Worm (Caenorhabditis elegans) whole organism, L2 larva: Measurements from ENCODE around the gene pgm-1.
A peak's percentile ranks its signal among the peaks of the same experiment; 100 is the strongest.

Source experiments
- C34F6.9 ChIP-seq: fragments of 150-350 bp; optimal IDR thresholded peaks from 2 replicates; lab custom pipeline; 2014; ENCODE audit warnings: missing biosample characterization, missing genetic modification characterization
- F13H6.1 ChIP-seq: sonication (generic microtip); optimal IDR thresholded peaks from 2 replicates; lab custom pipeline; 2016; ENCODE audit warnings: missing genetic modification characterization, missing compliant biosample characterization
- ZK546.5 ChIP-seq: sonication (generic microtip); optimal IDR thresholded peaks from 2 replicates; lab custom pipeline; 2017; ENCODE audit warnings: missing biosample characterization, missing genetic modification characterization
- alr-1 ChIP-seq: fragments of 150-350 bp; optimal IDR thresholded peaks from 2 replicates; lab custom pipeline; 2014; ENCODE audit warnings: missing biosample characterization, missing genetic modification characterization
- aly-2 ChIP-seq: fragments of 150-350 bp; optimal IDR thresholded peaks from 2 replicates; lab custom pipeline; 2014; ENCODE audit warnings: missing biosample characterization, missing genetic modification characterization
- ama-1 ChIP-seq: fragments of 150-350 bp; optimal IDR thresholded peaks from 2 replicates; lab custom pipeline; 2018; ENCODE audit warnings: inconsistent platforms
- blmp-1 ChIP-seq: sonication (generic microtip); optimal IDR thresholded peaks from 2 replicates; lab custom pipeline; 2017; ENCODE audit warnings: missing genetic modification characterization, mild to moderate bottlenecking, missing compliant biosample characterization, antibody characterized with exemption, moderate library complexity; ENCODE audit not compliant: insufficient read depth
- crh-2 ChIP-seq: sonication (generic microtip); optimal IDR thresholded peaks from 2 replicates; lab custom pipeline; 2017; ENCODE audit warnings: missing biosample characterization, missing genetic modification characterization
- dmd-4 ChIP-seq: sonication (generic microtip); optimal IDR thresholded peaks from 2 replicates; lab custom pipeline; 2017; ENCODE audit warnings: missing biosample characterization, missing genetic modification characterization
- fos-1 ChIP-seq: fragments of 150-350 bp; optimal IDR thresholded peaks from 2 replicates; lab custom pipeline; 2014; ENCODE audit warnings: missing biosample characterization, missing genetic modification characterization
- gmeb-1 ChIP-seq: fragments of 150-350 bp; optimal IDR thresholded peaks from 2 replicates; lab custom pipeline; 2014; ENCODE audit warnings: missing biosample characterization, missing genetic modification characterization
- lin-11 ChIP-seq: fragments of 150-350 bp; sonication (generic microtip); optimal IDR thresholded peaks from 2 replicates; lab custom pipeline; 2014; ENCODE audit warnings: missing biosample characterization, missing genetic modification characterization, inconsistent platforms, mixed read lengths
- lin-13 ChIP-seq: fragments of 150-350 bp; optimal IDR thresholded peaks from 2 replicates; lab custom pipeline; 2014; ENCODE audit warnings: missing biosample characterization, missing genetic modification reagents, missing genetic modification characterization
- lsy-2 ChIP-seq, 2 experiments: fragments of 150-350 bp in 1 of 2; sonication (generic microtip) in 1 of 2; optimal IDR thresholded peaks; 2 replicates each; lab custom pipeline; 2014 to 2017; ENCODE audit warnings: missing biosample characterization in 2 of 2, missing genetic modification characterization in 2 of 2
- mab-5 ChIP-seq: fragments of 150-350 bp; optimal IDR thresholded peaks from 2 replicates; lab custom pipeline; 2014; ENCODE audit warnings: missing biosample characterization, missing genetic modification characterization
- nhr-10 ChIP-seq: sonication (generic microtip); optimal IDR thresholded peaks from 2 replicates; lab custom pipeline; 2017; ENCODE audit warnings: missing biosample characterization, missing genetic modification characterization
- nhr-11 ChIP-seq: fragments of 150-350 bp; optimal IDR thresholded peaks from 2 replicates; lab custom pipeline; 2014; ENCODE audit warnings: missing biosample characterization, missing genetic modification characterization
- nhr-12 ChIP-seq: fragments of 150-350 bp; optimal IDR thresholded peaks from 2 replicates; lab custom pipeline; 2014; ENCODE audit warnings: missing biosample characterization, missing genetic modification characterization
- nhr-129 ChIP-seq: fragments of 150-350 bp; optimal IDR thresholded peaks from 2 replicates; lab custom pipeline; 2014; ENCODE audit warnings: missing biosample characterization, missing genetic modification characterization
- nhr-21 ChIP-seq: fragments of 150-350 bp; optimal IDR thresholded peaks from 2 replicates; lab custom pipeline; 2014; ENCODE audit warnings: missing biosample characterization, missing genetic modification characterization
- nhr-23 ChIP-seq: fragments of 150-350 bp; optimal IDR thresholded peaks from 2 replicates; lab custom pipeline; 2014; ENCODE audit warnings: missing biosample characterization, missing genetic modification reagents, missing genetic modification characterization
- nhr-25 ChIP-seq: fragments of 150-350 bp; sonication (generic microtip); optimal IDR thresholded peaks from 3 replicates; lab custom pipeline; 2014; ENCODE audit warnings: missing biosample characterization, missing genetic modification characterization
- nhr-6 ChIP-seq: fragments of 150-350 bp; optimal IDR thresholded peaks from 2 replicates; lab custom pipeline; 2014; ENCODE audit warnings: missing biosample characterization, missing genetic modification characterization
- nhr-77 ChIP-seq: fragments of 150-350 bp; optimal IDR thresholded peaks from 2 replicates; lab custom pipeline; 2014; ENCODE audit warnings: missing biosample characterization, missing genetic modification characterization
- peb-1 ChIP-seq: fragments of 150-350 bp; optimal IDR thresholded peaks from 2 replicates; lab custom pipeline; 2014; ENCODE audit warnings: missing biosample characterization, missing genetic modification characterization
- sem-4 ChIP-seq: fragments of 150-350 bp; optimal IDR thresholded peaks from 2 replicates; lab custom pipeline; 2014; ENCODE audit warnings: missing biosample characterization, missing genetic modification reagents, missing genetic modification characterization
- skn-1 ChIP-seq: sonication (generic microtip); optimal IDR thresholded peaks from 2 replicates; lab custom pipeline; 2017; ENCODE audit warnings: missing biosample characterization, missing genetic modification characterization
- sma-3 ChIP-seq: sonication (generic microtip); optimal IDR thresholded peaks from 2 replicates; lab custom pipeline; 2016; ENCODE audit warnings: missing genetic modification reagents, missing genetic modification characterization, missing compliant biosample characterization
- sma-9 ChIP-seq, 2 experiments: fragments of 150-350 bp in 1 of 2; sonication (generic microtip) in 1 of 2; optimal IDR thresholded peaks; 2 replicates each; lab custom pipeline; 2014 to 2016; ENCODE audit warnings: missing genetic modification characterization in 2 of 2, mild to moderate bottlenecking in 1 of 2, missing biosample characterization in 1 of 2, missing compliant biosample characterization in 1 of 2, missing genetic modification reagents in 1 of 2, moderate library complexity in 1 of 2
- snpc-4 ChIP-seq: fragments of 150-350 bp; optimal IDR thresholded peaks from 2 replicates; lab custom pipeline; 2014; ENCODE audit warnings: missing biosample characterization, missing genetic modification characterization
- unc-55 ChIP-seq: fragments of 150-350 bp; sonication (generic microtip); optimal IDR thresholded peaks from 3 replicates; lab custom pipeline; 2014; ENCODE audit warnings: missing biosample characterization, missing genetic modification reagents, missing genetic modification characterization
- ztf-4 ChIP-seq: fragments of 150-350 bp; optimal IDR thresholded peaks from 2 replicates; lab custom pipeline; 2014; ENCODE audit warnings: missing biosample characterization, missing genetic modification characterization

The pgm-1 gene

DNA sequence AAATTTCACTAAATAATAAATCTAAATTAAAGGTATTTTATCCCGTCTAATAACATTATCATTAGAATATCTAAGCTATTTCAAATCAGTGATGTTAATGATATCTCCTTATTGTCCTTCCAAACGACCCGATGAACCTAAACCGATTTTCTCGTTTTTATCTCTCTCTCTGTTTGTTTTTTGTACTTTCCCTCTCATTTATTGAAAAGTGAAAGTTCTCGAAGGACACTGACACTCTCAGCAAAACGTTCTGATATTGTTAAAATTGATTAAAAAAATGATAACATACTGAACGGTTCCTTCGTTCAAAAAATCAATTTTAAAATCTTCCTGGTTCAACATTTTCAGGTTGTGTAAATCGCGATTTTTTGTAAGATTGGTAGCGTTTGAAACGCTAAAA, 13.1 kb upstream of the pgm-1 start, which contains the start of gene F11G11.13:
Gene F11G11.13 (minus strand): TSS at position 89 of the 400 bp plus-strand sequence.
- TF ChIP-seq aly-2 (tag; lab: Kevin White, UChicago) = no peak
- no peak for TF ChIP-seq nhr-12 (tag; lab: Kevin White, UChicago)
- TF ChIP-seq ZK546.5 = no peak
- TF ChIP-seq blmp-1 = peak; percentile 97
- TF ChIP-seq nhr-25 (tag; lab: Kevin White, UChicago) = peak; percentile 15
- no peak for TF ChIP-seq ama-1 (lab: Kevin White, UChicago)
- no peak for TF ChIP-seq nhr-11 (tag; lab: Kevin White, UChicago)
- no peak for TF ChIP-seq F13H6.1 (tag; lab: Kevin White, UChicago)
- no peak for TF ChIP-seq nhr-6 (tag; lab: Kevin White, UChicago)
- peak; percentile 33 for TF ChIP-seq sem-4 (tag; lab: Kevin White, UChicago)
- TF ChIP-seq nhr-23 (tag; lab: Kevin White, UChicago) = no peak
- TF ChIP-seq nhr-21 = peak; percentile 21
- TF ChIP-seq sma-3 (GFP tag; lab: Kevin White, UChicago) = no peak
- no peak for TF ChIP-seq nhr-10 (tag; lab: Kevin White, UChicago)
- TF ChIP-seq sma-9 (GFP tag; optimal IDR thresholded peaks at IDR 0.05; lab: Kevin White, UChicago) = peak; percentile 15
- TF ChIP-seq sma-9 (tag; optimal IDR thresholded peaks at IDR 0.05; lab: Kevin White, UChicago) = no peak
- no peak for TF ChIP-seq dmd-4 (tag; lab: Kevin White, UChicago)

DNA sequence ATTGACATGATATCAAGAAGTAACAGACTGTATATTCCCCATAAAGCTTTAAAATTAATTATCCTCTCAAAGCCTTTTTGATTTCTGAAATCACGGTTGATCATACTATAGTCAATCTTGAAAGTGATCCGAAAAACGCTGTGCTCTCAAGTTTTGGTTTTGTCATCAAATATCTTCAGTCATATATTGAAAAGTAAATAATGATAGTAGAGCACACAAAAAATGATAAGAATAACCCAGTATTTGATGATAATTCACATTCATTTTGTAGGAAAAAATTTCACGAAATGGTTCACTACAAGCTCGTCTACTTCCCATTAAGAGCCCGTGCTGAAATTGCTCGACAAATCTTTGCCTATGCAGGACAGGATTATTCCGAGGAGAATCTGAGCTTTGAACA, 9.6 kb upstream of the pgm-1 start, which contains the start of gene gst-6:
Gene gst-6 (plus strand): TSS at position 263 of the 400 bp plus-strand sequence.
- TF ChIP-seq lsy-2 (tag; optimal IDR thresholded peaks at IDR 0.05; lab: Kevin White, UChicago) (no peak), skn-1 (tag; lab: Kevin White, UChicago) (peak; percentile 46), fos-1 (peak; percentile 61)
- TF ChIP-seq, all 48 proteins: peak for 2

DNA sequence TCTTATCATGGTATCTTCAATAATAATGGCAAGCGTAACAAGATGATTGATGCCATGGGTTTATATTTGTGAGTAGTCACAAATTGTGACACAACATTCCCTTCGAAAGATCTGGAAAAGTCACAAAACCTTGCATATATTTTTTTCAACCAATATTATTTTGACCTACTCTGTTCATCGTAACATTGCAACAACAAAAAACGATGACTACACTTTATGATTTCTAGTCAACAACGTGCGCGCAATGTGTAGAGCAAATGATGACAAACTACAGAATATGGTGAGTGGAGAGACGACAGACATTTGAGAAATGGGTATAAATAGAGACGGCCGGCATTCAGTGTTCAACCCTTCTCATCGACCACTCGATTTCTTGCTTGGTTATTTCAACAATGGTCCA, 7.5 kb upstream of the pgm-1 start, which contains the start of gene gst-7:
Gene gst-7 (plus strand): TSS at position 336 of the 400 bp plus-strand sequence.
- TF ChIP-seq F13H6.1 (tag; lab: Kevin White, UChicago) (peak; percentile 23), skn-1 (tag; lab: Kevin White, UChicago) (peak; percentile 94), mab-5 (tag; lab: Kevin White, UChicago) (no peak), fos-1 (peak; percentile 64), alr-1 (no peak), C34F6.9 (peak; percentile 1), unc-55 (peak; percentile 15), ztf-4 (tag; lab: Kevin White, UChicago) (no peak), sma-9 (GFP tag; optimal IDR thresholded peaks at IDR 0.05; lab: Kevin White, UChicago) (peak; percentile 75), sma-9 (tag; optimal IDR thresholded peaks at IDR 0.05; lab: Kevin White, UChicago) (no peak), sma-3 (GFP tag; lab: Kevin White, UChicago) (peak; percentile 61), crh-2 (tag; lab: Kevin White, UChicago) (peak; percentile 21), nhr-129 (tag; lab: Kevin White, UChicago) (peak; percentile 26), nhr-25 (tag; lab: Kevin White, UChicago) (peak; percentile 62), gmeb-1 (tag; lab: Kevin White, UChicago) (peak; percentile 6), snpc-4 (no peak), nhr-6 (tag; lab: Kevin White, UChicago) (no peak)

DNA sequence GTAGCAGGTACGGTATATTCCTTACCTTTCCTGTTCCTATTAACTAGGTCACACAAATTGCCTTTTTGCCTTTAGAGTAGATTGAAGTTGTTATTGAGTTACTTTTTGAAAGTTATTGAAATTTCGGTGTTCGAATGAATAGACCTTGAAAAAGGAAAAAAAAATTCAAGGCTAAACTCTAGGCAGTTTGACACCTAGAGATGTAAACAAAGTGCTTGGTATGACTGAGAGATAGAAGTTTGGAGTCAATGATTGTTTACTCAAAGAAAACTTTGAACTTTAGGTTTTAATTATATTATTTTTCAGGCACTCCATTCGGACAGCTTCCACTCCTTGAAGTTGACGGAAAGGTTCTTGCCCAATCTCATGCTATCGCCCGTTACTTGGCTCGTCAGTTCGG, 6.7 kb upstream of the pgm-1 start:
- peak; percentile 38 for TF ChIP-seq nhr-25 (tag; lab: Kevin White, UChicago)
- TF ChIP-seq peb-1 (tag; lab: Kevin White, UChicago) = no peak
- peak; percentile 1 for TF ChIP-seq crh-2 (tag; lab: Kevin White, UChicago)

DNA sequence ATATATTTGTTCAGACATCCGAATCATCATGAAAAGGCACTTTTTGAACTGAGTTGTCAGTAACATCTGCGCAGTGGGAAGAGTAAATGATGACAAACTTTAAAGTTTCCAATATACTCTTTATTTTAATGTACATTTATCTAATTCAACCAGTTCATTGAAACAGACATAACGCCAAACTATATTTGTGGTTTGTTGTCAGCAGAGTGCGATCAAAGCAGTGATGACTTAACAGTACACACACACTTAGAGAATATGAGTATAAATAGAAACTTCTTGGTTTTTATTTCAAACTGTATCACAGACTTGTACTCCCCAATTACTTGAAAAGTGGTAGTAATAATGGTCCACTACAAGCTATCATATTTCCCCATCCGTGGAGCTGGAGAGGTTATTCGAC, 5.8 kb upstream of the pgm-1 start, which contains the start of gene gst-8:
Gene gst-8 (plus strand): TSS at position 301 of the 400 bp plus-strand sequence.
- TF ChIP-seq snpc-4 (no peak), lin-13 (no peak), nhr-77 (tag; lab: Kevin White, UChicago) (no peak), alr-1 (no peak), skn-1 (tag; lab: Kevin White, UChicago) (peak; percentile 56), lin-11 (tag; lab: Kevin White, UChicago) (no peak), nhr-11 (tag; lab: Kevin White, UChicago) (no peak), sem-4 (tag; lab: Kevin White, UChicago) (no peak)
